Fruit fly (Drosophila melanogaster): ENCODE measurements around the gene Sbat.

Sbat gene

DNA sequence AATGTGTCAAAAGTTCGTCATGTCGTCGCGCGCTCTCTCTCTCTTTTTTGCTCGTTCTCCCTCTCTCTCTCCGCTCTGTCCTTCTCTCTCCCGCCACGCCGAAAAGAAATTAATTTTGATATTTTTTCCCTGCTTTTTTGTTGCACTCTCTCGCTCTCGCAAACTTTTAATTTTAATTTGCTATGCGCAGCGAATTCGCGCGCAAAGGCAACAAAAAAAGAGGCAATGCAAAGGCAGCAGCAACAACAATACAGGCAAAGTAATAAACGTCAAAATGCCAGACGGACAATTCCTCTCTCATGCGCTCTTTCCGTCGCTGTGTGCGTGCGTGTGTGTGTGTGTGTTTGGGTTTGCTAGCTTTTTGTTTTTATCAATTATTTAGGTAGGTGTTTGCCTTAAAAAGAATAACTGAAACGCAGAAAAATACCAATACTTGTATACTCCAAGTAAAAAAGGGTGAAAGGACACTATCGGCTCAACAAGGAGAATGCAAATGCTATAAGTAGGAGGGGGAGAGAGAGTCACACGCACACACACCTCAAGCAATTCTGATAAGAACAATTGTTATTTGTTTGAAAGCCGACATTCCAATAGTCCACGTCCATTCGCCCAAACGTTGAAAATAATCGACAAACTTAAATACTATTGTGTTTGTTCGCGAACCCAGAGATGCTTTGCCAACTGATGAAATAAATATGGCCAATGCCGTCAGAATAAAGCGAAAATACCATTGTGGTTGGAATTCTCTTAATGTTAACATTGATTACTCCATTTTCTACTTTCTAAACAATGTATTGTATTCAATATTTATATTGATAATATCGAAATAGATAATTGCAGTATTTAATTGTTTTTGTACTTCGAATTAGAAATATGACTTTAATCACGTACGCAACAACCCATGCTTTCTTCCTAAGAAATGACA, 8.7 kb downstream of the Sbat start (continued):
- no peak for TF ChIP-seq CG8944 (GFP tag; optimal IDR thresholded peaks at IDR 0.05)
- TF ChIP-seq Max (GFP tag; optimal IDR thresholded peaks at IDR 0.05) = no peak
- no peak for TF ChIP-seq CG9932 (GFP tag; IDR thresholded peaks at IDR 0.05)
- TF ChIP-seq run (tag; optimal IDR thresholded peaks at IDR 0.05) = no peak
- no peak for TF ChIP-seq croc (GFP tag; conservative IDR thresholded peaks at IDR 0.05)
- no peak for TF ChIP-seq CG42726 (GFP tag; IDR thresholded peaks at IDR 0.05; ENCODE audit: partially characterized antibody)
- no peak for TF ChIP-seq h (optimal IDR thresholded peaks at IDR 0.05)
- no peak for TF ChIP-seq fd96Cb (tag; optimal IDR thresholded peaks at IDR 0.05)
- TF ChIP-seq NfI (GFP tag; optimal IDR thresholded peaks at IDR 0.05) = no peak
- TF ChIP-seq CG17385 (GFP tag; optimal IDR thresholded peaks at IDR 0.05) = no peak
- no peak for TF ChIP-seq Adf1 (GFP tag; IDR thresholded peaks at IDR 0.05)
- no peak for TF ChIP-seq CG13775 (GFP tag; optimal IDR thresholded peaks at IDR 0.05)
- no peak for TF ChIP-seq fd102C (GFP tag; optimal IDR thresholded peaks at IDR 0.05)
- TF ChIP-seq abd-A (tag; optimal IDR thresholded peaks at IDR 0.05) = peak; percentile 77
- peak; percentile 25 for TF ChIP-seq CG3163 (GFP tag; optimal IDR thresholded peaks at IDR 0.05)
- no peak for TF ChIP-seq Sox100B (GFP tag; optimal IDR thresholded peaks at IDR 0.05)
- TF ChIP-seq CG30431 (GFP tag; optimal IDR thresholded peaks at IDR 0.05) = no peak
- no peak for TF ChIP-seq CG4404 (GFP tag; IDR thresholded peaks at IDR 0.05)
- no peak for TF ChIP-seq CG9876 (GFP tag; optimal IDR thresholded peaks at IDR 0.05)
- no peak for TF ChIP-seq Myb (GFP tag; optimal IDR thresholded peaks at IDR 0.05)
- no peak for TF ChIP-seq bowl (GFP tag; IDR thresholded peaks at IDR 0.05)
- TF ChIP-seq sqz (GFP tag; optimal IDR thresholded peaks at IDR 0.05) = peak; percentile 32
- TF ChIP-seq hbn (GFP tag; IDR thresholded peaks at IDR 0.05; ENCODE audit: partially characterized antibody) = no peak
- TF ChIP-seq CG15269 (tag; optimal IDR thresholded peaks at IDR 0.05) = no peak
- TF ChIP-seq CG1832 (GFP tag; optimal IDR thresholded peaks at IDR 0.05) = peak; percentile 36
- TF ChIP-seq CG11504 (tag; optimal IDR thresholded peaks at IDR 0.05) = no peak
- no peak for TF ChIP-seq org-1 (GFP tag; optimal IDR thresholded peaks at IDR 0.05)
- TF ChIP-seq CG7786 (GFP tag; optimal IDR thresholded peaks at IDR 0.05) = no peak
- TF ChIP-seq CG7987 (GFP tag; optimal IDR thresholded peaks at IDR 0.05) = no peak
- TF ChIP-seq slp2 (GFP tag; optimal IDR thresholded peaks at IDR 0.05) = no peak
- TF ChIP-seq CG8765 (GFP tag; IDR thresholded peaks at IDR 0.05) = no peak
- no peak for TF ChIP-seq Fer3 (tag; optimal IDR thresholded peaks at IDR 0.05)
- TF ChIP-seq gro (GFP tag; optimal IDR thresholded peaks at IDR 0.05) = peak; percentile 13
- no peak for TF ChIP-seq dmrt99B (tag; optimal IDR thresholded peaks at IDR 0.05)
- TF ChIP-seq kay (GFP tag; optimal IDR thresholded peaks at IDR 0.05) = no peak
- no peak for TF ChIP-seq cato (GFP tag; optimal IDR thresholded peaks at IDR 0.05; ENCODE audit: borderline replicate concordance)
- TF ChIP-seq ssp (GFP tag; IDR thresholded peaks at IDR 0.05) = no peak
- TF ChIP-seq sc (optimal IDR thresholded peaks at IDR 0.05) = no peak
- no peak for TF ChIP-seq sc (GFP tag; optimal IDR thresholded peaks at IDR 0.05)
- peak; percentile 14 for TF ChIP-seq Med (GFP tag)
- no peak for TF ChIP-seq CG8359 (GFP tag; optimal IDR thresholded peaks at IDR 0.05; ENCODE audit: borderline replicate concordance)
- TF ChIP-seq CG11398 (GFP tag; optimal IDR thresholded peaks at IDR 0.05) = no peak
- no peak for TF ChIP-seq Dip2 (GFP tag; IDR thresholded peaks at IDR 0.05)
- TF ChIP-seq twi (tag; optimal IDR thresholded peaks at IDR 0.05) = no peak
- TF ChIP-seq Taf1 (GFP tag; IDR thresholded peaks at IDR 0.05) = no peak
- 0 out of 3 replicates have a peak, but pooled peaks have one; percentile 15 for TF ChIP-seq Doc3 (GFP tag; IDR thresholded peaks at IDR 0.05; ENCODE audit: partially characterized antibody)
- TF ChIP-seq salm (tag; optimal IDR thresholded peaks at IDR 0.05) = no peak
- no peak for TF ChIP-seq exex (tag; optimal IDR thresholded peaks at IDR 0.05)
- peak; percentile 94; the same call in 3 of the 4 replicates for TF ChIP-seq chinmo (GFP tag; IDR thresholded peaks at IDR 0.05; ENCODE audit: partially characterized antibody)
